Fruit fly (Drosophila melanogaster) whole organism, embryonic: ENCODE data around the gene CG34348.

ENCODE experiments used
- ATbp ChIP-seq: fragments of 200-800 bp; sonication (Bioruptor generic); optimal IDR thresholded peaks from 2 replicates; lab custom pipeline; 2017; ENCODE audit warnings: missing biosample characterization, mild to moderate bottlenecking, missing genetic modification characterization, missing genetic modification reagents
- CG10979 ChIP-seq: fragments of 200-800 bp; sonication (Bioruptor generic); optimal IDR thresholded peaks from 2 replicates; lab custom pipeline; 2018; ENCODE audit warnings: missing biosample characterization, mild to moderate bottlenecking, missing genetic modification characterization, moderate library complexity
- CG11456 ChIP-seq: fragments of 200-800 bp; sonication (Bioruptor generic); IDR thresholded peaks from 3 replicates; pipeline ENCODE4 v1.3.6; 2022; ENCODE audit warnings: missing biosample characterization, missing genetic modification characterization
- CG11560 ChIP-seq: fragments of 200-800 bp; sonication (Bioruptor generic); IDR thresholded peaks from 3 replicates; pipeline ENCODE4 v1.3.6; 2022; ENCODE audit warnings: missing biosample characterization, missing genetic modification characterization
- CG13287 ChIP-seq: fragments of 200-800 bp; sonication (Bioruptor generic); IDR thresholded peaks from 2 replicates; pipeline ENCODE4 v1.3.6; 2022; ENCODE audit warnings: missing biosample characterization, missing genetic modification characterization; ENCODE audit not compliant: partially characterized antibody
- CG18011 ChIP-seq: fragments of 200-800 bp; sonication (Bioruptor generic); optimal IDR thresholded peaks from 2 replicates; lab custom pipeline; 2017; ENCODE audit warnings: missing biosample characterization, missing genetic modification characterization, mild to moderate bottlenecking, moderate library complexity, missing genotype
- CG18599 ChIP-seq: fragments of 200-800 bp; sonication (Bioruptor generic); optimal IDR thresholded peaks from 3 replicates; lab custom pipeline; 2017; ENCODE audit warnings: missing biosample characterization, missing genetic modification characterization, mild to moderate bottlenecking, moderate library complexity, missing genetic modification reagents
- CG31224 ChIP-seq: fragments of 200-800 bp; sonication (Bioruptor generic); IDR thresholded peaks from 2 replicates; pipeline ENCODE4 v1.3.6; 2022; ENCODE audit warnings: missing biosample characterization, missing genetic modification characterization
- CG6765 ChIP-seq: fragments of 200-800 bp; sonication (Bioruptor generic); optimal IDR thresholded peaks from 3 replicates; lab custom pipeline; 2017; ENCODE audit warnings: missing biosample characterization, mild to moderate bottlenecking, missing genetic modification characterization
- CG8290 ChIP-seq, 3 experiments: fragments of 200-800 bp; sonication (Bioruptor generic); optimal IDR thresholded peaks; 2 replicates each; lab custom pipeline; 2016 to 2019; ENCODE audit warnings: missing biosample characterization in 3 of 3, missing genetic modification characterization in 3 of 3, mild to moderate bottlenecking in 2 of 3, moderate library complexity in 1 of 3
- CoRest ChIP-seq: fragments of 200-800 bp; sonication (Bioruptor generic); optimal IDR thresholded peaks from 3 replicates; lab custom pipeline; 2018; ENCODE audit warnings: missing biosample characterization, mild to moderate bottlenecking, missing genetic modification characterization, moderate library complexity
- Dek ChIP-seq: fragments of 200-800 bp; sonication (Bioruptor generic); optimal IDR thresholded peaks from 3 replicates; lab custom pipeline; 2019; ENCODE audit warnings: missing biosample characterization, mild to moderate bottlenecking, missing genetic modification characterization, moderate library complexity
- Dip2 ChIP-seq: fragments of 200-800 bp; sonication (Bioruptor generic); IDR thresholded peaks from 2 replicates; pipeline ENCODE4 v1.3.6; 2022; ENCODE audit warnings: missing biosample characterization, missing genetic modification characterization
- Ets65A ChIP-seq: fragments of 200-800 bp; sonication (Bioruptor generic); peaks from one replicate; lab custom pipeline; 2016; ENCODE audit warnings: missing biosample characterization, missing genetic modification characterization
- Fer1 ChIP-seq: fragments of 200-800 bp; sonication (Bioruptor generic); optimal IDR thresholded peaks from 2 replicates; lab custom pipeline; 2017; ENCODE audit warnings: missing biosample characterization, mild to moderate bottlenecking, missing genetic modification characterization
- H2.0 ChIP-seq: fragments of 200-800 bp; sonication (Bioruptor generic); IDR thresholded peaks from 2 replicates; pipeline ENCODE4 v1.3.6; 2022; ENCODE audit warnings: missing biosample characterization, missing genetic modification characterization
- Hr39 ChIP-seq: fragments of >200 bp; optimal IDR thresholded peaks from 2 replicates; lab custom pipeline; 2017
- Jarid2 ChIP-seq: fragments of 200-800 bp; sonication (Bioruptor generic); optimal IDR thresholded peaks from 3 replicates; lab custom pipeline; 2017; ENCODE audit warnings: mild to moderate bottlenecking, missing biosample characterization, missing genetic modification reagents, missing genetic modification characterization
- NC2β ChIP-seq: fragments of 200-800 bp; sonication (Bioruptor generic); optimal IDR thresholded peaks from 2 replicates; lab custom pipeline; 2016; ENCODE audit warnings: missing biosample characterization, missing genetic modification characterization
- Nf-YA ChIP-seq: fragments of 200-800 bp; sonication (Bioruptor generic); IDR thresholded peaks from 2 replicates; pipeline ENCODE4 v1.3.6; 2022; ENCODE audit warnings: missing biosample characterization, missing genetic modification characterization
- Pdp1 ChIP-seq, 2 experiments: fragments of 200-800 bp; sonication (Bioruptor generic); optimal IDR thresholded peaks; 3 replicates each; lab custom pipeline; 2016; ENCODE audit warnings: missing biosample characterization in 2 of 2, missing genetic modification characterization in 2 of 2, mild to moderate bottlenecking in 1 of 2, moderate library complexity in 1 of 2
- Rfx ChIP-seq: fragments of 200-800 bp; sonication (Bioruptor generic); IDR thresholded peaks from 2 replicates; pipeline ENCODE4 v1.3.6; 2022; ENCODE audit warnings: missing biosample characterization, missing genetic modification characterization
- Side ChIP-seq: fragments of 200-800 bp; sonication (Bioruptor generic); optimal IDR thresholded peaks from 2 replicates; lab custom pipeline; 2016; ENCODE audit warnings: missing biosample characterization, missing genetic modification characterization
- Tbp ChIP-seq: fragments of >200 bp; optimal IDR thresholded peaks from 2 replicates; lab custom pipeline; 2018; ENCODE audit warnings: missing biosample characterization, missing genetic modification characterization
- Xbp1 ChIP-seq: fragments of 200-800 bp; sonication (Bioruptor generic); optimal IDR thresholded peaks from 3 replicates; lab custom pipeline; 2016; ENCODE audit warnings: missing biosample characterization, mild to moderate bottlenecking, missing genetic modification characterization
- bab2 ChIP-seq: fragments of 200-800 bp; sonication (Bioruptor generic); optimal IDR thresholded peaks from 2 replicates; lab custom pipeline; 2016; ENCODE audit warnings: missing biosample characterization, missing genetic modification characterization
- bsh ChIP-seq, 2 experiments: fragments of 200-800 bp; sonication (Bioruptor generic); optimal IDR thresholded peaks; 2 replicates each; lab custom pipeline; 2017 to 2018; ENCODE audit warnings: mild to moderate bottlenecking in 2 of 2, missing biosample characterization in 2 of 2, missing genetic modification characterization in 2 of 2, moderate library complexity in 1 of 2
- cato ChIP-seq: fragments of 200-800 bp; sonication (Bioruptor generic); optimal IDR thresholded peaks from 2 replicates; lab custom pipeline; 2016; ENCODE audit warnings: missing biosample characterization, missing genetic modification characterization, borderline replicate concordance
- cg ChIP-seq: fragments of 200-800 bp; sonication (Bioruptor generic); optimal IDR thresholded peaks from 3 replicates; lab custom pipeline; 2019; ENCODE audit warnings: missing biosample characterization, mild to moderate bottlenecking, missing genetic modification characterization, moderate library complexity
- chn ChIP-seq: fragments of 200-800 bp; sonication (Bioruptor generic); optimal IDR thresholded peaks from 2 replicates; lab custom pipeline; 2016; ENCODE audit warnings: missing biosample characterization, missing genetic modification characterization
- crc ChIP-seq: fragments of 200-800 bp; sonication (Bioruptor generic); optimal IDR thresholded peaks from 2 replicates; lab custom pipeline; 2016; ENCODE audit warnings: missing biosample characterization, missing genetic modification characterization
- croc ChIP-seq: fragments of 200-800 bp; sonication (Bioruptor generic); conservative IDR thresholded peaks from 3 replicates; pipeline ENCODE4 v1.3.6; 2022; ENCODE audit warnings: missing biosample characterization, missing genetic modification characterization
- dati ChIP-seq: fragments of 200-800 bp; sonication (Bioruptor generic); IDR thresholded peaks from 2 replicates; pipeline ENCODE4 v1.3.6; 2022; ENCODE audit warnings: missing biosample characterization, missing genetic modification characterization
- dysf ChIP-seq: fragments of 200-800 bp; sonication (Bioruptor generic); IDR thresholded peaks from 3 replicates; pipeline ENCODE4 v1.3.6; 2022; ENCODE audit warnings: missing biosample characterization, missing genetic modification characterization
- ewg ChIP-seq: fragments of 200-800 bp; sonication (Bioruptor generic); optimal IDR thresholded peaks from 3 replicates; lab custom pipeline; 2017; ENCODE audit warnings: mild to moderate bottlenecking, missing biosample characterization, missing genetic modification reagents, missing genetic modification characterization
- gsb-n ChIP-seq: fragments of 200-800 bp; sonication (Bioruptor generic); optimal IDR thresholded peaks from 3 replicates; lab custom pipeline; 2018; ENCODE audit warnings: missing biosample characterization, mild to moderate bottlenecking, missing genetic modification characterization
- lmd ChIP-seq: fragments of 200-800 bp; sonication (Bioruptor generic); IDR thresholded peaks from 2 replicates; pipeline ENCODE4 v1.3.6; 2022; ENCODE audit warnings: missing biosample characterization, missing genetic modification characterization
- mam ChIP-seq: fragments of 200-800 bp; sonication (Bioruptor generic); optimal IDR thresholded peaks from 3 replicates; lab custom pipeline; 2016; ENCODE audit warnings: missing biosample characterization, missing genetic modification characterization
- nau ChIP-seq: fragments of 200-800 bp; sonication (Bioruptor generic); optimal IDR thresholded peaks from 3 replicates; lab custom pipeline; 2017; ENCODE audit warnings: missing biosample characterization, mild to moderate bottlenecking, missing genetic modification characterization, missing genetic modification reagents
- oc ChIP-seq: fragments of 200-800 bp; sonication (Bioruptor generic); optimal IDR thresholded peaks from 2 replicates; lab custom pipeline; 2018; ENCODE audit warnings: missing biosample characterization, mild to moderate bottlenecking, missing genetic modification characterization, moderate library complexity
- prd ChIP-seq, 3 experiments: fragments of >200 bp in 2 of 3; fragments of 200-800 bp in 1 of 3; sonication (Bioruptor generic) in 1 of 3; optimal IDR thresholded peaks in 2 of 3; IDR thresholded peaks in 1 of 3; 2 replicates in 2 of 3; 3 replicates in 1 of 3; pipeline versions ENCODE4 v1.3.6 to Lab custom; 2017 to 2022; ENCODE audit warnings: missing biosample characterization in 1 of 3, missing genetic modification characterization in 1 of 3
- psq ChIP-seq: fragments of 200-800 bp; sonication (Bioruptor generic); optimal IDR thresholded peaks from 2 replicates; lab custom pipeline; 2017; ENCODE audit warnings: missing biosample characterization, missing genetic modification characterization
- run ChIP-seq: fragments of 200-800 bp; sonication (Bioruptor generic); optimal IDR thresholded peaks from 3 replicates; lab custom pipeline; 2018; ENCODE audit warnings: missing biosample characterization, mild to moderate bottlenecking, missing genetic modification characterization
- seq ChIP-seq: fragments of 200-800 bp; sonication (Bioruptor generic); IDR thresholded peaks from 2 replicates; pipeline ENCODE4 v1.3.6; 2022; ENCODE audit warnings: missing biosample characterization, missing genetic modification characterization
- sim ChIP-seq: fragments of 200-800 bp; sonication (Bioruptor generic); IDR thresholded peaks from 2 replicates; pipeline ENCODE4 v1.3.6; 2022; ENCODE audit warnings: missing biosample characterization, missing genetic modification characterization
- stc ChIP-seq: fragments of 200-800 bp; sonication (Bioruptor generic); IDR thresholded peaks from 2 replicates; pipeline ENCODE4 v1.3.6; 2022; ENCODE audit warnings: missing biosample characterization, missing genetic modification characterization
- trem ChIP-seq: fragments of 200-800 bp; optimal IDR thresholded peaks from 3 replicates; lab custom pipeline; 2019; ENCODE audit warnings: missing biosample characterization, mild to moderate bottlenecking, missing genetic modification characterization, moderate library complexity
- wek ChIP-seq: fragments of 200-800 bp; sonication (Bioruptor generic); optimal IDR thresholded peaks from 3 replicates; lab custom pipeline; 2018; ENCODE audit warnings: missing biosample characterization, mild to moderate bottlenecking, missing genetic modification characterization, moderate library complexity
- zf30C ChIP-seq: fragments of 200-800 bp; sonication (Bioruptor generic); optimal IDR thresholded peaks from 3 replicates; lab custom pipeline; 2018; ENCODE audit warnings: missing biosample characterization, mild to moderate bottlenecking, missing genetic modification characterization

The CG34348 gene

dm6 chrX:11338047-11338747, 1.5 kb upstream of the CG34348 start (continued):
- no peak for TF ChIP-seq prd (optimal IDR thresholded peaks at IDR 0.05; lab: Kevin White, UChicago)
- TF ChIP-seq prd (GFP tag; IDR thresholded peaks at IDR 0.05; lab: Robert Waterston, UW): peak; percentile 64
- no peak for TF ChIP-seq cg (GFP tag; lab: Kevin White, UChicago)
- no peak for TF ChIP-seq wek (GFP tag; lab: Kevin White, UChicago)
- TF ChIP-seq cato (GFP tag; lab: Kevin White, UChicago): peak; percentile 5
- peak; percentile 86 for TF ChIP-seq CoRest
- peak in 1 of 2 experiments; percentile 77 for TF ChIP-seq bsh (GFP tag; optimal IDR thresholded peaks at IDR 0.05; lab: Kevin White, UChicago)
- no peak for TF ChIP-seq Jarid2 (GFP tag; lab: Kevin White, UChicago)
- TF ChIP-seq CG6765: peak; percentile 29
- TF ChIP-seq CG10979 (tag; lab: Kevin White, UChicago): peak; percentile 84
- TF ChIP-seq ewg: peak; percentile 48
- TF ChIP-seq Dip2 (GFP tag; lab: Robert Waterston, UW): no peak
- TF ChIP-seq CG8290 (GFP tag; optimal IDR thresholded peaks at IDR 0.05; lab: Kevin White, UChicago): no peak
- no peak for TF ChIP-seq CG8290 (tag; optimal IDR thresholded peaks at IDR 0.05; lab: Kevin White, UChicago)
- peak; percentile 62 for TF ChIP-seq crc (GFP tag; lab: Kevin White, UChicago)
- TF ChIP-seq trem (tag; lab: Kevin White, UChicago): peak; percentile 18
- peak; percentile 62; the same call in 1 of the 2 replicates for TF ChIP-seq Rfx (GFP tag; lab: Robert Waterston, UW)
- TF ChIP-seq Hr39 (lab: Kevin White, UChicago): no peak
- peak; percentile 89 for TF ChIP-seq Ets65A (GFP tag; lab: Kevin White, UChicago)
- 0 out of 2 replicates have a peak, but pooled peaks have one; percentile 12 for TF ChIP-seq H2.0
- peak; percentile 52 for TF ChIP-seq Side
- TF ChIP-seq CG13287 (GFP tag; lab: Robert Waterston, UW): no peak
- peak; percentile 65 for TF ChIP-seq lmd (GFP tag; lab: Robert Waterston, UW)
- no peak for TF ChIP-seq CG31224
- TF ChIP-seq nau (GFP tag; lab: Kevin White, UChicago): no peak
- TF ChIP-seq oc (tag; lab: Kevin White, UChicago): no peak
- TF ChIP-seq CG11560 (tag; lab: Robert Waterston, UW): no peak
- peak; percentile 65 for TF ChIP-seq chn
- TF ChIP-seq mam (GFP tag; lab: Kevin White, UChicago): peak; percentile 62
- TF ChIP-seq CG18599 (GFP tag; lab: Kevin White, UChicago): no peak
- TF ChIP-seq ATbp (GFP tag; lab: Kevin White, UChicago): peak; percentile 59
- no peak for TF ChIP-seq CG18011 (GFP tag; lab: Kevin White, UChicago)
- TF ChIP-seq zf30C: peak; percentile 52
- peak; percentile 80 for TF ChIP-seq dysf (GFP tag; lab: Robert Waterston, UW)
- TF ChIP-seq CG11456 (GFP tag; lab: Robert Waterston, UW): no peak
- TF ChIP-seq Nf-YA (GFP tag; lab: Robert Waterston, UW): no peak
- peak; percentile 65 for TF ChIP-seq bab2 (GFP tag; lab: Kevin White, UChicago)
- TF ChIP-seq psq (GFP tag; lab: Kevin White, UChicago): no peak
- peak; percentile 73 for TF ChIP-seq Xbp1
- no peak for TF ChIP-seq sim
- TF ChIP-seq dati (GFP tag; lab: Robert Waterston, UW): no peak
- peak; percentile 70 for TF ChIP-seq Fer1 (GFP tag; lab: Kevin White, UChicago)
- peak; percentile 61 to 73 for TF ChIP-seq Pdp1 (GFP tag; optimal IDR thresholded peaks at IDR 0.05; lab: Kevin White, UChicago)
- TF ChIP-seq NC2β (GFP tag; lab: Kevin White, UChicago): peak; percentile 60
- TF ChIP-seq seq (GFP tag; lab: Robert Waterston, UW): peak; percentile 73
- peak; percentile 54 for TF ChIP-seq run (tag; lab: Kevin White, UChicago)
- TF ChIP-seq croc (GFP tag; lab: Robert Waterston, UW): peak; percentile 47; the same call in 1 of the 3 replicates
- no peak for TF ChIP-seq gsb-n (tag; lab: Kevin White, UChicago)
- no peak for TF ChIP-seq Tbp (GFP tag; lab: Kevin White, UChicago)
- peak; percentile 63 for TF ChIP-seq Dek (tag; lab: Kevin White, UChicago)
- no peak for TF ChIP-seq stc (GFP tag; lab: Robert Waterston, UW)
